Worm (Caenorhabditis elegans) whole organism, young adult: ENCODE data around the gene F25D1.3.
A peak's percentile ranks its signal among the peaks of the same experiment; 100 is the strongest.

Experiments
- B0336.3 ChIP-seq: fragments of 200-800 bp; sonication (Bioruptor generic); IDR thresholded peaks from 2 replicates; pipeline ENCODE4 v1.3.6; 2022; ENCODE audit warnings: missing genetic modification characterization, missing compliant biosample characterization
- F49E8.2 ChIP-seq: sonication (generic microtip); optimal IDR thresholded peaks from 3 replicates; lab custom pipeline; 2017; ENCODE audit warnings: missing genetic modification characterization, mild to moderate bottlenecking, missing compliant biosample characterization, antibody characterized with exemption, moderate library complexity; ENCODE audit not compliant: insufficient read depth
- T26A5.8 ChIP-seq: sonication (generic microtip); optimal IDR thresholded peaks from 2 replicates; lab custom pipeline; 2016; ENCODE audit warnings: missing genetic modification characterization, missing compliant biosample characterization
- Y53G8AR.9 ChIP-seq: fragments of 200-800 bp; sonication (Bioruptor generic); conservative IDR thresholded peaks from 2 replicates; pipeline ENCODE4 v1.3.6; 2022; ENCODE audit warnings: missing genetic modification reagents, missing genetic modification characterization, missing compliant biosample characterization
- atf-7 ChIP-seq: sonication (generic microtip); optimal IDR thresholded peaks from 2 replicates; lab custom pipeline; 2017; ENCODE audit warnings: mild to moderate bottlenecking, missing genetic modification characterization, missing compliant biosample characterization
- ceh-91 ChIP-seq: fragments of 200-800 bp; sonication (Bioruptor generic); IDR thresholded peaks from 2 replicates; pipeline ENCODE4 v1.3.6; 2022; ENCODE audit warnings: missing genetic modification reagents, missing genetic modification characterization, missing compliant biosample characterization
- madf-8 ChIP-seq: fragments of 200-800 bp; sonication (Bioruptor generic); conservative IDR thresholded peaks from 2 replicates; pipeline ENCODE4 v1.3.6; 2022; ENCODE audit warnings: missing genetic modification reagents, missing genetic modification characterization, missing compliant biosample characterization
- repo-1 ChIP-seq: sonication (generic microtip); optimal IDR thresholded peaks from 2 replicates; lab custom pipeline; 2017; ENCODE audit warnings: mild to moderate bottlenecking, missing genetic modification characterization, missing compliant biosample characterization
- rpc-1 ChIP-seq, 2 experiments: fragments of 150-350 bp in 1 of 2; sonication (generic microtip) in 1 of 2; optimal IDR thresholded peaks; 2 replicates each; lab custom pipeline; 2014 to 2018; ENCODE audit warnings: missing biosample characterization in 1 of 2, missing genetic modification characterization in 1 of 2, missing genetic modification reagents in 1 of 2, missing genotype in 1 of 2
- sea-2 ChIP-seq: fragments of 200-800 bp; sonication (Bioruptor generic); IDR thresholded peaks from 2 replicates; pipeline ENCODE4 v1.3.6; 2022; ENCODE audit warnings: missing genetic modification characterization, missing compliant biosample characterization
- snpc-4 ChIP-seq, 5 experiments: fragments of 150-350 bp in 1 of 5; sonication (generic microtip) in 4 of 5; optimal IDR thresholded peaks; 2 replicates each; lab custom pipeline; 2014 to 2018; ENCODE audit warnings: missing genetic modification characterization in 5 of 5, missing biosample characterization in 3 of 5, antibody characterized with exemption in 2 of 5, mild to moderate bottlenecking in 2 of 5, missing compliant biosample characterization in 2 of 5, missing genotype in 2 of 5, moderate library complexity in 2 of 5, missing genetic modification reagents in 1 of 5
- tbp1 ChIP-seq: fragments of 200-800 bp; sonication (Bioruptor generic); optimal IDR thresholded peaks from 2 replicates; lab custom pipeline; 2018; ENCODE audit warnings: mild to moderate bottlenecking, missing genetic modification characterization, missing compliant biosample characterization

ce11 chrV:10536808-10537207, 8.3 kb downstream of the F25D1.3 start:
- peak; percentile 61 for TF ChIP-seq atf-7 (tag; lab: Kevin White, UChicago)
- no peak for TF ChIP-seq sea-2
- no peak for TF ChIP-seq T26A5.8 (tag; lab: Kevin White, UChicago)
- peak; percentile 54 for TF ChIP-seq tbp1 (GFP tag; lab: Kevin White, UChicago)
- TF ChIP-seq madf-8 (GFP tag; lab: Robert Waterston, UW) = 0 out of 2 replicates have a peak, but pooled peaks have one; percentile 6
- no peak for TF ChIP-seq ceh-91 (GFP tag; lab: Robert Waterston, UW)
- no peak for TF ChIP-seq F49E8.2 (tag; lab: Kevin White, UChicago)
- TF ChIP-seq rpc-1 (optimal IDR thresholded peaks at IDR 0.05; lab: Kevin White, UChicago) = no peak
- no peak for TF ChIP-seq rpc-1 (tag; optimal IDR thresholded peaks at IDR 0.05; lab: Kevin White, UChicago)
- TF ChIP-seq repo-1 (tag; lab: Kevin White, UChicago) = peak; percentile 64
- no peak for TF ChIP-seq snpc-4 (GFP tag; optimal IDR thresholded peaks at IDR 0.05; lab: Kevin White, UChicago)
- peak in 2 of 4 experiments; percentile 63 to 77 for TF ChIP-seq snpc-4 (tag; optimal IDR thresholded peaks at IDR 0.05; lab: Kevin White, UChicago)
- peak; percentile 42; the same call in 1 of the 2 replicates for TF ChIP-seq B0336.3 (GFP tag; lab: Robert Waterston, UW)
- peak; percentile 81 for TF ChIP-seq Y53G8AR.9
